Worm (Caenorhabditis elegans) whole organism, midembryonic: Measurements from ENCODE around the gene F32D8.7.

Experiments
- T22C8.4 ChIP-seq: fragments of 200-800 bp; sonication (Bioruptor generic); IDR thresholded peaks from 2 replicates; pipeline ENCODE4 v1.3.6; 2022; ENCODE audit warnings: missing genetic modification characterization, missing compliant biosample characterization
- cog-1 ChIP-seq: sonication (generic microtip); optimal IDR thresholded peaks from 2 replicates; lab custom pipeline; 2016; ENCODE audit warnings: missing genetic modification characterization, missing compliant biosample characterization
- flt-1 ChIP-seq: fragments of 200-800 bp; sonication (Bioruptor generic); IDR thresholded peaks from 2 replicates; pipeline ENCODE4 v1.3.6; 2022; ENCODE audit warnings: missing genetic modification characterization, missing compliant biosample characterization
- klf-2 ChIP-seq: fragments of 200-800 bp; sonication (Bioruptor generic); conservative IDR thresholded peaks from 2 replicates; pipeline ENCODE4 v1.3.6; 2022; ENCODE audit warnings: missing genetic modification reagents, missing genetic modification characterization, missing compliant biosample characterization
- med-1 ChIP-seq: sonication (generic microtip); optimal IDR thresholded peaks from 2 replicates; lab custom pipeline; 2017; ENCODE audit warnings: missing genetic modification characterization, mild to moderate bottlenecking, missing compliant biosample characterization, antibody characterized with exemption, missing genetic modification reagents; ENCODE audit not compliant: insufficient read depth
- ref-1 ChIP-seq: fragments of 200-800 bp; sonication (Bioruptor generic); conservative IDR thresholded peaks from 2 replicates; pipeline ENCODE4 v1.3.6; 2022; ENCODE audit warnings: missing genetic modification reagents, missing genetic modification characterization, missing compliant biosample characterization
- tab-1 ChIP-seq: fragments of 200-800 bp; sonication (Bioruptor generic); IDR thresholded peaks from 2 replicates; pipeline ENCODE4 v1.3.6; 2022; ENCODE audit warnings: missing genetic modification characterization, missing compliant biosample characterization
- ztf-23 ChIP-seq: fragments of 200-800 bp; sonication (Bioruptor generic); IDR thresholded peaks from 2 replicates; pipeline ENCODE4 v1.3.6; 2022; ENCODE audit warnings: missing genetic modification reagents, missing genetic modification characterization, missing compliant biosample characterization
- ztf-29 ChIP-seq: fragments of 200-800 bp; sonication (Bioruptor generic); IDR thresholded peaks from 2 replicates; pipeline ENCODE4 v1.3.6; 2022; ENCODE audit warnings: missing genetic modification reagents, missing genetic modification characterization, missing compliant biosample characterization

F32D8.7 gene

ce11 chrV:10898107-10898506, at the start of gene F32D8.7:
Gene F32D8.7, plus strand, starts transcription at chrV:10898435.
- TF ChIP-seq med-1 (GFP tag; lab: Kevin White, UChicago) (no peak), ztf-23 (GFP tag; lab: Robert Waterston, UW) (no peak)

ce11 chrV:10854197-10854596, 44.0 kb upstream of the F32D8.7 start:
- TF ChIP-seq tab-1 (GFP tag; lab: Robert Waterston, UW) (no peak), ref-1 (GFP tag; lab: Robert Waterston, UW) (no peak), cog-1 (no peak), ztf-29 (no peak), klf-2 (GFP tag; lab: Robert Waterston, UW) (no peak), ztf-23 (GFP tag; lab: Robert Waterston, UW) (no peak), flt-1 (GFP tag; lab: Robert Waterston, UW) (no peak), med-1 (GFP tag; lab: Kevin White, UChicago) (no peak), T22C8.4 (GFP tag; lab: Robert Waterston, UW) (no peak)

- TF ChIP-seq cog-1 = no peak
- no peak for TF ChIP-seq T22C8.4 (GFP tag; lab: Robert Waterston, UW)
- no peak for TF ChIP-seq flt-1 (GFP tag; lab: Robert Waterston, UW)
- no peak for TF ChIP-seq med-1 (GFP tag; lab: Kevin White, UChicago)
Measured at ce11 chrV:10855363-10855762, 42.9 kb upstream of the F32D8.7 start.

ce11 chrV:10856901-10857637, 41.2 kb upstream of the F32D8.7 start:
- TF ChIP-seq T22C8.4 (GFP tag; lab: Robert Waterston, UW) = no peak
- no peak for TF ChIP-seq klf-2 (GFP tag; lab: Robert Waterston, UW)
- no peak for TF ChIP-seq ztf-23 (GFP tag; lab: Robert Waterston, UW)
- TF ChIP-seq tab-1 (GFP tag; lab: Robert Waterston, UW) = no peak
- TF ChIP-seq ztf-29 = no peak
- no peak for TF ChIP-seq med-1 (GFP tag; lab: Kevin White, UChicago)
- TF ChIP-seq ref-1 (GFP tag; lab: Robert Waterston, UW) = no peak
- no peak for TF ChIP-seq cog-1
- TF ChIP-seq flt-1 (GFP tag; lab: Robert Waterston, UW) = no peak

- TF ChIP-seq klf-2 (GFP tag; lab: Robert Waterston, UW) (no peak), flt-1 (GFP tag; lab: Robert Waterston, UW) (peak; percentile 42; the same call in 1 of the 2 replicates), ztf-23 (GFP tag; lab: Robert Waterston, UW) (0 out of 2 replicates have a peak, but pooled peaks have one; percentile 8)
Measured at ce11 chrV:10858340-10858739, 39.9 kb upstream of the F32D8.7 start.

- no peak for TF ChIP-seq flt-1 (GFP tag; lab: Robert Waterston, UW)
- no peak for TF ChIP-seq T22C8.4 (GFP tag; lab: Robert Waterston, UW)
- no peak for TF ChIP-seq ztf-29
- TF ChIP-seq ref-1 (GFP tag; lab: Robert Waterston, UW) = no peak
- no peak for TF ChIP-seq ztf-23 (GFP tag; lab: Robert Waterston, UW)
- TF ChIP-seq tab-1 (GFP tag; lab: Robert Waterston, UW) = no peak
- no peak for TF ChIP-seq klf-2 (GFP tag; lab: Robert Waterston, UW)
- TF ChIP-seq med-1 (GFP tag; lab: Kevin White, UChicago) = no peak
- no peak for TF ChIP-seq cog-1
Measured at ce11 chrV:10859048-10859637, 39.1 kb upstream of the F32D8.7 start.

- TF ChIP-seq ztf-23 (GFP tag; lab: Robert Waterston, UW) = no peak
- TF ChIP-seq ref-1 (GFP tag; lab: Robert Waterston, UW) = no peak
- no peak for TF ChIP-seq klf-2 (GFP tag; lab: Robert Waterston, UW)
Measured at ce11 chrV:10859775-10860174, 38.5 kb upstream of the F32D8.7 start.

ce11 chrV:10860526-10861037, 37.7 kb upstream of the F32D8.7 start:
- TF ChIP-seq tab-1 (GFP tag; lab: Robert Waterston, UW) = no peak
- TF ChIP-seq klf-2 (GFP tag; lab: Robert Waterston, UW) = no peak
- no peak for TF ChIP-seq ref-1 (GFP tag; lab: Robert Waterston, UW)
- TF ChIP-seq T22C8.4 (GFP tag; lab: Robert Waterston, UW) = no peak
- no peak for TF ChIP-seq ztf-29
- no peak for TF ChIP-seq med-1 (GFP tag; lab: Kevin White, UChicago)
- TF ChIP-seq flt-1 (GFP tag; lab: Robert Waterston, UW) = no peak
- no peak for TF ChIP-seq ztf-23 (GFP tag; lab: Robert Waterston, UW)
- TF ChIP-seq cog-1 = no peak

ce11 chrV:10861611-10862262, 36.5 kb upstream of the F32D8.7 start:
- TF ChIP-seq ref-1 (GFP tag; lab: Robert Waterston, UW) (no peak), flt-1 (GFP tag; lab: Robert Waterston, UW) (no peak), klf-2 (GFP tag; lab: Robert Waterston, UW) (no peak), cog-1 (no peak), ztf-23 (GFP tag; lab: Robert Waterston, UW) (no peak), med-1 (GFP tag; lab: Kevin White, UChicago) (no peak), T22C8.4 (GFP tag; lab: Robert Waterston, UW) (no peak), tab-1 (GFP tag; lab: Robert Waterston, UW) (no peak), ztf-29 (no peak)
